Worm (Caenorhabditis elegans): ENCODE results near the gene nspg-14.

DNA sequence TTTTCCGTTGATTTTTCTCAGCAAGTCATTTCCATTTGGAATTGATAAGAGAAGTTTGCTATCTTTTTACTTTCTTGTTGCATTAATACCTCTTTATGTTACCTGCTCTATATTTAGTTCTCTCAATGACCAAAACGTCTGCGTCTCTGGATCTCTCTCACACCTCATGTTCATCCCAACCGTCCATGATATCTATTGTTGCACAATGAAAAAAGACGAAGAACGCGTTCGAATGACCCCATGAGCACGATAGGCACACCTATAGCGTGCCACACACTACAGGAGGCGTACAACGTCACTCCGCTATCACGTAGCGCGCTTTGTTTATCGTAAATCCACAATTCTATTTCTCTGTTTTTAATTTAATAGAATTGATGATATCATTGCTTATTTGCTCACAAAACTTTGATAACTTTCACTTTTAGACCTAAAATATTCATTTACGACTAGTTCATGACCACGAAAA is 26.4 kb downstream of the nspg-14 start, which contains the start of gene Y34B4A.2:
- TF ChIP-seq nhr-76 (tag; optimal IDR thresholded peaks at IDR 0.05) (no peak), egl-27 (tag; optimal IDR thresholded peaks at IDR 0.05) (no peak), ceh-16 (tag; optimal IDR thresholded peaks at IDR 0.05) (no peak), aly-2 (tag; optimal IDR thresholded peaks at IDR 0.05) (no peak), zag-1 (tag; optimal IDR thresholded peaks at IDR 0.05) (no peak), tbx-2 (tag; optimal IDR thresholded peaks at IDR 0.05) (no peak), nhr-77 (tag; optimal IDR thresholded peaks at IDR 0.05) (no peak), unc-39 (tag; optimal IDR thresholded peaks at IDR 0.05) (no peak), skn-1 (tag; optimal IDR thresholded peaks at IDR 0.05) (no peak), ztf-4 (tag; optimal IDR thresholded peaks at IDR 0.05) (no peak), unc-62 (GFP tag; optimal IDR thresholded peaks at IDR 0.05) (no peak), elt-3 (tag; optimal IDR thresholded peaks at IDR 0.05) (no peak)
